Fruit fly (Drosophila melanogaster) whole organism, embryonic: ENCODE data around the gene mthl11.

ENCODE experiments used
- BEAF-32 ChIP-seq: fragments of 200-800 bp; sonication (Bioruptor generic); optimal IDR thresholded peaks from 3 replicates; lab custom pipeline; 2017; ENCODE audit warnings: missing biosample characterization, missing genetic modification characterization, mild to moderate bottlenecking, moderate library complexity, missing genetic modification reagents
- Bteb2 ChIP-seq: fragments of 200-800 bp; sonication (Bioruptor generic); optimal IDR thresholded peaks from 2 replicates; lab custom pipeline; 2016; ENCODE audit warnings: missing biosample characterization, missing genetic modification characterization
- CG10462 ChIP-seq: fragments of 200-800 bp; sonication (Bioruptor generic); optimal IDR thresholded peaks from 2 replicates; lab custom pipeline; 2016; ENCODE audit warnings: missing biosample characterization, missing genetic modification characterization
- CG12104 ChIP-seq: fragments of 200-800 bp; sonication (Bioruptor generic); optimal IDR thresholded peaks from 3 replicates; lab custom pipeline; 2016; ENCODE audit warnings: missing biosample characterization, missing genetic modification characterization
- CG12299 ChIP-seq: fragments of 200-800 bp; sonication (Bioruptor generic); optimal IDR thresholded peaks from 2 replicates; lab custom pipeline; 2018; ENCODE audit warnings: missing biosample characterization, mild to moderate bottlenecking, missing genetic modification characterization
- CG12659 ChIP-seq: fragments of 200-800 bp; sonication (Bioruptor generic); optimal IDR thresholded peaks from 3 replicates; lab custom pipeline; 2017; ENCODE audit warnings: mild to moderate bottlenecking, missing biosample characterization, missing genetic modification reagents, missing genetic modification characterization
- CG13123 ChIP-seq: fragments of 200-800 bp; sonication (Bioruptor generic); optimal IDR thresholded peaks from 2 replicates; lab custom pipeline; 2016; ENCODE audit warnings: missing biosample characterization, missing genetic modification characterization
- CG13424 ChIP-seq: fragments of 200-800 bp; sonication (Bioruptor generic); optimal IDR thresholded peaks from 2 replicates; lab custom pipeline; 2019; ENCODE audit warnings: missing biosample characterization, mild to moderate bottlenecking, missing genetic modification characterization, moderate library complexity
- CG15514 ChIP-seq: fragments of 200-800 bp; sonication (Bioruptor generic); optimal IDR thresholded peaks from 3 replicates; lab custom pipeline; 2017; ENCODE audit warnings: missing biosample characterization, missing genetic modification characterization, mild to moderate bottlenecking, moderate library complexity, missing genetic modification reagents
- CG15601 ChIP-seq: fragments of 200-800 bp; sonication (Bioruptor generic); optimal IDR thresholded peaks from 3 replicates; lab custom pipeline; 2019; ENCODE audit warnings: missing biosample characterization, mild to moderate bottlenecking, missing genetic modification characterization, moderate library complexity
- CG18476 ChIP-seq: fragments of 200-800 bp; sonication (Bioruptor generic); optimal IDR thresholded peaks from 2 replicates; lab custom pipeline; 2016; ENCODE audit warnings: missing biosample characterization, mild to moderate bottlenecking, missing genetic modification characterization
- CG2116 ChIP-seq: fragments of 200-800 bp; sonication (Bioruptor generic); optimal IDR thresholded peaks from 3 replicates; lab custom pipeline; 2018; ENCODE audit warnings: missing biosample characterization, mild to moderate bottlenecking, missing genetic modification characterization
- CG2678 ChIP-seq: fragments of 200-800 bp; sonication (Bioruptor generic); optimal IDR thresholded peaks from 3 replicates; lab custom pipeline; 2019; ENCODE audit warnings: missing biosample characterization, mild to moderate bottlenecking, missing genetic modification characterization, moderate library complexity
- CG30020 ChIP-seq: fragments of 200-800 bp; optimal IDR thresholded peaks from 2 replicates; lab custom pipeline; 2019; ENCODE audit warnings: missing biosample characterization, mild to moderate bottlenecking, missing genetic modification characterization, moderate library complexity
- CG30431 ChIP-seq: fragments of 200-800 bp; sonication (Bioruptor generic); optimal IDR thresholded peaks from 2 replicates; lab custom pipeline; 2017; ENCODE audit warnings: missing biosample characterization, missing genetic modification characterization
- CG32767 ChIP-seq: fragments of 200-800 bp; sonication (Bioruptor generic); IDR thresholded peaks from 2 replicates; pipeline ENCODE4 v1.3.6; 2022; ENCODE audit warnings: missing biosample characterization, missing genetic modification characterization
- CG32772 ChIP-seq: fragments of 200-800 bp; sonication (Bioruptor generic); IDR thresholded peaks from 2 replicates; pipeline ENCODE4 v1.3.6; 2022; ENCODE audit warnings: missing biosample characterization, missing genetic modification characterization
- CG34376 ChIP-seq: fragments of 200-800 bp; sonication (Bioruptor generic); optimal IDR thresholded peaks from 2 replicates; lab custom pipeline; 2018; ENCODE audit warnings: missing biosample characterization, mild to moderate bottlenecking, missing genetic modification characterization
- CG4282 ChIP-seq: fragments of 200-800 bp; sonication (Bioruptor generic); optimal IDR thresholded peaks from 2 replicates; lab custom pipeline; 2016; ENCODE audit warnings: missing biosample characterization, missing genetic modification characterization
- CG6683 ChIP-seq: fragments of 200-800 bp; sonication (Bioruptor generic); optimal IDR thresholded peaks from 2 replicates; lab custom pipeline; 2017; ENCODE audit warnings: missing biosample characterization, mild to moderate bottlenecking, missing genetic modification characterization, missing genetic modification reagents
- CG8281 ChIP-seq: fragments of 200-800 bp; sonication (Bioruptor generic); optimal IDR thresholded peaks from 2 replicates; lab custom pipeline; 2018; ENCODE audit warnings: missing biosample characterization, mild to moderate bottlenecking, missing genetic modification characterization, moderate library complexity
- CHES-1-like ChIP-seq: fragments of 200-800 bp; sonication (Bioruptor generic); optimal IDR thresholded peaks from 2 replicates; lab custom pipeline; 2016; ENCODE audit warnings: missing biosample characterization, missing genetic modification characterization
- CrebB ChIP-seq: fragments of 200-800 bp; sonication (Bioruptor generic); optimal IDR thresholded peaks from 3 replicates; lab custom pipeline; 2018; ENCODE audit warnings: missing biosample characterization, mild to moderate bottlenecking, missing genetic modification characterization
- Dek ChIP-seq: fragments of 200-800 bp; sonication (Bioruptor generic); optimal IDR thresholded peaks from 3 replicates; lab custom pipeline; 2019; ENCODE audit warnings: missing biosample characterization, mild to moderate bottlenecking, missing genetic modification characterization, moderate library complexity
- Doc2 ChIP-seq: fragments of 200-800 bp; sonication (Bioruptor generic); IDR thresholded peaks from 2 replicates; pipeline ENCODE4 v1.3.6; 2022; ENCODE audit warnings: missing biosample characterization, missing genetic modification characterization
- ERR ChIP-seq: fragments of 200-800 bp; sonication (Bioruptor generic); optimal IDR thresholded peaks from 2 replicates; lab custom pipeline; 2016; ENCODE audit warnings: missing biosample characterization, missing genetic modification characterization
- Fer3 ChIP-seq: fragments of 200-800 bp; sonication (Bioruptor generic); optimal IDR thresholded peaks from 2 replicates; lab custom pipeline; 2018; ENCODE audit warnings: missing biosample characterization, mild to moderate bottlenecking, missing genetic modification characterization, moderate library complexity
- GATAe ChIP-seq: fragments of 200-800 bp; sonication (Bioruptor generic); conservative IDR thresholded peaks from 2 replicates; pipeline ENCODE4 v1.3.6; 2022; ENCODE audit warnings: missing biosample characterization, missing genetic modification characterization
- Gsc ChIP-seq: fragments of 200-800 bp; sonication (Bioruptor generic); IDR thresholded peaks from 2 replicates; pipeline ENCODE4 v1.3.6; 2022; ENCODE audit warnings: missing biosample characterization, missing genetic modification characterization
- Gug ChIP-seq: fragments of 200-800 bp; sonication (Bioruptor generic); IDR thresholded peaks from 4 replicates; pipeline ENCODE4 v1.3.6; 2022; ENCODE audit warnings: missing biosample characterization, missing genetic modification characterization
- HHEX ChIP-seq: fragments of 200-800 bp; sonication (Bioruptor generic); optimal IDR thresholded peaks from 3 replicates; lab custom pipeline; 2017; ENCODE audit warnings: missing biosample characterization, mild to moderate bottlenecking, missing genetic modification characterization, missing genetic modification reagents
- HLHmδ ChIP-seq: fragments of 200-800 bp; sonication (Bioruptor generic); optimal IDR thresholded peaks from 2 replicates; lab custom pipeline; 2018; ENCODE audit warnings: missing biosample characterization, mild to moderate bottlenecking, missing genetic modification characterization, moderate library complexity
- HmgD ChIP-seq: fragments of 200-800 bp; sonication (Bioruptor generic); optimal IDR thresholded peaks from 3 replicates; lab custom pipeline; 2016; ENCODE audit warnings: missing biosample characterization, missing genetic modification characterization
- Lhr ChIP-seq: fragments of 200-800 bp; sonication (Bioruptor generic); optimal IDR thresholded peaks from 3 replicates; lab custom pipeline; 2017; ENCODE audit warnings: mild to moderate bottlenecking, missing biosample characterization, missing genetic modification reagents, missing genetic modification characterization
- Nf-YC ChIP-seq: fragments of 200-800 bp; optimal IDR thresholded peaks from 3 replicates; lab custom pipeline; 2019; ENCODE audit warnings: missing biosample characterization, mild to moderate bottlenecking, missing genetic modification characterization, moderate library complexity
- Oli ChIP-seq: fragments of 200-800 bp; sonication (Bioruptor generic); optimal IDR thresholded peaks from 2 replicates; lab custom pipeline; 2018; ENCODE audit warnings: missing biosample characterization, mild to moderate bottlenecking, missing genetic modification characterization, moderate library complexity
- Sry-δ ChIP-seq: fragments of 200-800 bp; sonication (Bioruptor generic); optimal IDR thresholded peaks from 2 replicates; lab custom pipeline; 2016; ENCODE audit warnings: missing biosample characterization, missing genetic modification characterization
- bab2 ChIP-seq: fragments of 200-800 bp; sonication (Bioruptor generic); optimal IDR thresholded peaks from 2 replicates; lab custom pipeline; 2016; ENCODE audit warnings: missing biosample characterization, missing genetic modification characterization
- bbx ChIP-seq: fragments of 200-800 bp; sonication (Bioruptor generic); IDR thresholded peaks from 2 replicates; pipeline ENCODE4 v1.3.6; 2022; ENCODE audit warnings: missing biosample characterization, missing genetic modification characterization; ENCODE audit not compliant: partially characterized antibody
- cwo ChIP-seq: fragments of 200-800 bp; sonication (Bioruptor generic); optimal IDR thresholded peaks from 3 replicates; lab custom pipeline; 2017; ENCODE audit warnings: missing biosample characterization, missing genetic modification characterization, mild to moderate bottlenecking, moderate library complexity, missing genetic modification reagents
- dysf ChIP-seq: fragments of 200-800 bp; sonication (Bioruptor generic); IDR thresholded peaks from 3 replicates; pipeline ENCODE4 v1.3.6; 2022; ENCODE audit warnings: missing biosample characterization, missing genetic modification characterization
- prd ChIP-seq, 3 experiments: fragments of >200 bp in 2 of 3; fragments of 200-800 bp in 1 of 3; sonication (Bioruptor generic) in 1 of 3; optimal IDR thresholded peaks in 2 of 3; IDR thresholded peaks in 1 of 3; 2 replicates in 2 of 3; 3 replicates in 1 of 3; pipeline versions ENCODE4 v1.3.6 to Lab custom; 2017 to 2022; ENCODE audit warnings: missing biosample characterization in 1 of 3, missing genetic modification characterization in 1 of 3
- pzg ChIP-seq: fragments of 200-800 bp; sonication (Bioruptor generic); optimal IDR thresholded peaks from 3 replicates; lab custom pipeline; 2018; ENCODE audit warnings: missing biosample characterization, mild to moderate bottlenecking, missing genetic modification characterization, moderate library complexity
- sd ChIP-seq: fragments of 200-800 bp; sonication (Bioruptor generic); optimal IDR thresholded peaks from 3 replicates; lab custom pipeline; 2018; ENCODE audit warnings: missing biosample characterization, mild to moderate bottlenecking, missing genetic modification characterization, moderate library complexity
- sens-2 ChIP-seq: fragments of 200-800 bp; sonication (Bioruptor generic); IDR thresholded peaks from 2 replicates; pipeline ENCODE4 v1.3.6; 2022; ENCODE audit warnings: missing biosample characterization, missing genetic modification characterization
- so ChIP-seq: fragments of 200-800 bp; sonication (Bioruptor generic); IDR thresholded peaks from 3 replicates; pipeline ENCODE4 v1.3.6; 2022; ENCODE audit warnings: missing biosample characterization, missing genetic modification characterization
- toy ChIP-seq: fragments of 200-800 bp; sonication (Bioruptor generic); IDR thresholded peaks from 2 replicates; pipeline ENCODE4 v1.3.6; 2022; ENCODE audit warnings: missing biosample characterization, missing genetic modification characterization
- trh ChIP-seq: fragments of 200-800 bp; sonication (Bioruptor generic); optimal IDR thresholded peaks from 2 replicates; lab custom pipeline; 2016; ENCODE audit warnings: missing biosample characterization, missing genetic modification characterization

The mthl11 gene

DNA sequence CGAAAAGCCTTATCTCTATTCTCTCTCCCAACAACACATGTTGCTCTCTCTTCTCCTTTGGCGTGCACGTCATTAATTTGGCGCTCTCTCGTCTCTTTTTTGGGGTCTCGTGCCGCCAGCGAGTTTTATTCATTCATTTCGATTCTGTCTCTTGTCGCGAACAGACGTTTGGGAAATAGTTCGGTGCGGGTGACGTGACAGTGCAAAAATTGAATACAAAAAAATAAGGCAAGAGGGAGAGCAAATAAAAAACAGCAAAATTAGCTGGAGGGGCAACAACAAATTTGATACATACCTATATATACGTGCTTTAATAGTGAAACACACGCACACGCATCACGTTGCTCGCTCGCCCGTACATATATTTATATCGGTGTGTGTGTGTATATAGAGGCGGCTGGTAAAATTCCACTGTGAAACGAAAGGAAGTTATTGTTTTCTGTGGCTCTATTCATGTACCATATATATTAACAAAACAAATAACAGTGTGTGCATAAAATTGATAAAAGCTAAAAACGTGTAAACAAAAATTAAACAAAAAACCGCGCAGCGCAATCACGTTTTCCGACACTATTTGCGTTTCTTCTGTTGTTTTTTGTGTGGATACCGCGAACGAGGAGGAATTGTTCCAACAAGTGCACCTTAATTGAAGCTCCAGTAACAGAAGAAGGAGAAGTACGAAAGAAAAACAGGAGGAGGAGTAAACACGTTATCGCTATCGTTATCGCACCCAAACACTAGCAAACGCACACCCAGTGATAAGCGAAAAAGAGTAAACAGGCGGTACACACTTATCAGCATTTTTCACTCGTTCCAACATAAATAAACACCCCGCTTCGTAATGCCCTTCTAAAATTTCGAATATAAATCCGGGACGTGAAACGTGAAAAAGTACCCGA, 12.5 kb upstream of the mthl11 start, which contains the start of gene cwo (continued):
- TF ChIP-seq BEAF-32 (GFP tag; lab: Kevin White, UChicago) = no peak
- TF ChIP-seq sens-2 (GFP tag; lab: Robert Waterston, UW) = no peak
- TF ChIP-seq bab2 = peak; percentile 26
- no peak for TF ChIP-seq toy (GFP tag; lab: Robert Waterston, UW)
- TF ChIP-seq Gsc = no peak
- peak; percentile 39 for TF ChIP-seq CG2678 (tag; lab: Kevin White, UChicago)
- peak; percentile 11 for TF ChIP-seq CG12659 (GFP tag; lab: Kevin White, UChicago)
- TF ChIP-seq CG30431 (GFP tag; lab: Kevin White, UChicago) = no peak
- TF ChIP-seq Fer3 (tag; lab: Kevin White, UChicago) = peak; percentile 31
- TF ChIP-seq Gug = peak; percentile 36; the same call in 1 of the 4 replicates
- no peak for TF ChIP-seq Doc2 (GFP tag; lab: Robert Waterston, UW)
- no peak for TF ChIP-seq CG30020 (tag; lab: Kevin White, UChicago)
- TF ChIP-seq trh (GFP tag; lab: Kevin White, UChicago) = peak; percentile 1
- peak; percentile 63 for TF ChIP-seq CG15601 (tag; lab: Kevin White, UChicago)
- TF ChIP-seq pzg (GFP tag; lab: Kevin White, UChicago) = no peak
- TF ChIP-seq Lhr (GFP tag; lab: Kevin White, UChicago) = no peak
- no peak for TF ChIP-seq CG32767 (GFP tag; lab: Robert Waterston, UW)
- no peak for TF ChIP-seq CG12104 (GFP tag; lab: Kevin White, UChicago)
- TF ChIP-seq dysf (GFP tag; lab: Robert Waterston, UW) = no peak
- TF ChIP-seq GATAe (GFP tag; lab: Robert Waterston, UW) = no peak
- peak; percentile 8 for TF ChIP-seq CG18476 (GFP tag; lab: Kevin White, UChicago)
- no peak for TF ChIP-seq Oli
- TF ChIP-seq Nf-YC (tag; lab: Kevin White, UChicago) = no peak
- TF ChIP-seq HHEX (GFP tag; lab: Kevin White, UChicago) = peak; percentile 52
- TF ChIP-seq CrebB (tag; lab: Kevin White, UChicago) = peak; percentile 24
- no peak for TF ChIP-seq CG6683 (GFP tag; lab: Kevin White, UChicago)
- peak; percentile 4 for TF ChIP-seq Dek (tag; lab: Kevin White, UChicago)
- peak; percentile 78 for TF ChIP-seq HLHmδ (GFP tag; lab: Kevin White, UChicago)
- peak; percentile 19 for TF ChIP-seq CG13424 (tag; lab: Kevin White, UChicago)
- TF ChIP-seq HmgD = no peak
- peak; percentile 2 for TF ChIP-seq ERR (GFP tag; lab: Kevin White, UChicago)
- peak; percentile 25 for TF ChIP-seq CG34376
- peak; percentile 3 for TF ChIP-seq Sry-δ (GFP tag; lab: Kevin White, UChicago)
- peak; percentile 5 for TF ChIP-seq CG2116 (GFP tag; lab: Kevin White, UChicago)
- TF ChIP-seq CG12299 = peak; percentile 0
- TF ChIP-seq CG13123 (GFP tag; lab: Kevin White, UChicago) = peak; percentile 12
- no peak for TF ChIP-seq CG8281 (tag; lab: Kevin White, UChicago)
- TF ChIP-seq CG4282 (GFP tag; lab: Kevin White, UChicago) = no peak
- no peak for TF ChIP-seq CG10462 (GFP tag; lab: Kevin White, UChicago)
- peak; percentile 60 for TF ChIP-seq CHES-1-like
- peak; percentile 25 for TF ChIP-seq CG15514
- TF ChIP-seq sd (tag; lab: Kevin White, UChicago) = peak; percentile 61
- no peak for TF ChIP-seq so
- no peak for TF ChIP-seq CG32772 (GFP tag; lab: Robert Waterston, UW)
- peak; percentile 100 for TF ChIP-seq cwo
- TF ChIP-seq Bteb2 (GFP tag; lab: Kevin White, UChicago) = no peak
- TF ChIP-seq bbx (GFP tag; lab: Robert Waterston, UW) = no peak
- TF ChIP-seq prd (optimal IDR thresholded peaks at IDR 0.05; lab: Kevin White, UChicago) = no peak
- no peak for TF ChIP-seq prd (GFP tag; IDR thresholded peaks at IDR 0.05; lab: Robert Waterston, UW)
